Worm (Caenorhabditis elegans): Measurements from ENCODE around the gene col-155.

The col-155 gene

ce11 chrV:11410902-11411561, 21.4 kb upstream of the col-155 start, which contains the start of the genes K03B8.8 and grl-3:
K03B8.8 (minus strand) TSS chrV:11411002.
grl-3 (plus strand) TSS chrV:11411511.
- TF ChIP-seq hlh-1 (tag; optimal IDR thresholded peaks at IDR 0.05) (no peak), elt-1 (tag; optimal IDR thresholded peaks at IDR 0.05; ENCODE audit: borderline replicate concordance, insufficient read depth) (no peak), ceh-39 (tag; optimal IDR thresholded peaks at IDR 0.05) (no peak), bed-3 (GFP tag; optimal IDR thresholded peaks at IDR 0.05) (no peak), sptf-1 (tag; optimal IDR thresholded peaks at IDR 0.05) (no peak), tbx-8 (GFP tag; optimal IDR thresholded peaks at IDR 0.05) (no peak), mls-2 (tag; optimal IDR thresholded peaks at IDR 0.05) (no peak), zip-8 (tag; optimal IDR thresholded peaks at IDR 0.05) (no peak), snpc-4 (tag; optimal IDR thresholded peaks at IDR 0.05) (no peak), nhr-28 (tag; optimal IDR thresholded peaks at IDR 0.05) (no peak), mab-5 (tag; optimal IDR thresholded peaks at IDR 0.05) (no peak), mep-1 (tag; optimal IDR thresholded peaks at IDR 0.05) (no peak), lin-32 (GFP tag; optimal IDR thresholded peaks at IDR 0.05) (no peak), pha-4 (tag; optimal IDR thresholded peaks at IDR 0.05) (no peak)

- TF ChIP-seq ztf-11 (tag; optimal IDR thresholded peaks at IDR 0.05) = no peak
- no peak for TF ChIP-seq mab-5 (tag; optimal IDR thresholded peaks at IDR 0.05)
- TF ChIP-seq pha-4 (tag; optimal IDR thresholded peaks at IDR 0.05) = no peak
- TF ChIP-seq blmp-1 (tag; optimal IDR thresholded peaks at IDR 0.05) = no peak
- no peak for TF ChIP-seq elt-1 (tag; optimal IDR thresholded peaks at IDR 0.05; ENCODE audit: borderline replicate concordance, insufficient read depth)
- no peak for TF ChIP-seq lsy-2 (tag; optimal IDR thresholded peaks at IDR 0.05)
- TF ChIP-seq nhr-12 (tag; optimal IDR thresholded peaks at IDR 0.05) = no peak
- no peak for TF ChIP-seq sem-2 (GFP tag; optimal IDR thresholded peaks at IDR 0.05)
- no peak for TF ChIP-seq cnd-1 (tag; optimal IDR thresholded peaks at IDR 0.05)
- TF ChIP-seq sptf-1 (tag; optimal IDR thresholded peaks at IDR 0.05) = no peak
- no peak for TF ChIP-seq nhr-76 (tag; optimal IDR thresholded peaks at IDR 0.05)
- TF ChIP-seq hlh-1 (tag; optimal IDR thresholded peaks at IDR 0.05) = no peak
- TF ChIP-seq drap-1 (GFP tag; optimal IDR thresholded peaks at IDR 0.05) = no peak
- no peak for TF ChIP-seq mls-2 (tag; optimal IDR thresholded peaks at IDR 0.05)
- no peak for TF ChIP-seq ces-1 (GFP tag; optimal IDR thresholded peaks at IDR 0.05)
- TF ChIP-seq lin-32 (GFP tag; optimal IDR thresholded peaks at IDR 0.05) = no peak
- no peak for TF ChIP-seq zip-8 (tag; optimal IDR thresholded peaks at IDR 0.05)
Measured at ce11 chrV:11407251-11407650, 17.6 kb upstream of the col-155 start, which contains the start of gene K03B8.6. K03B8.6 (plus strand) TSS chrV:11407584.

ce11 chrV:11403702-11404101, 14.0 kb upstream of the col-155 start:
- no peak for TF ChIP-seq mls-2 (tag; optimal IDR thresholded peaks at IDR 0.05)
- TF ChIP-seq lin-13 (tag; optimal IDR thresholded peaks at IDR 0.05) = no peak
- no peak for TF ChIP-seq ztf-11 (tag; optimal IDR thresholded peaks at IDR 0.05)
- TF ChIP-seq ceh-43 (GFP tag; optimal IDR thresholded peaks at IDR 0.05) = no peak
- no peak for TF ChIP-seq mep-1 (tag; optimal IDR thresholded peaks at IDR 0.05)
- TF ChIP-seq unc-62 (GFP tag; optimal IDR thresholded peaks at IDR 0.05) = no peak
- no peak for TF ChIP-seq nhr-28 (tag; optimal IDR thresholded peaks at IDR 0.05)
- no peak for TF ChIP-seq tbx-8 (GFP tag; optimal IDR thresholded peaks at IDR 0.05)
- no peak for TF ChIP-seq sptf-1 (tag; optimal IDR thresholded peaks at IDR 0.05)
- no peak for TF ChIP-seq snpc-4 (tag; optimal IDR thresholded peaks at IDR 0.05)
- TF ChIP-seq elt-3 (tag; optimal IDR thresholded peaks at IDR 0.05) = no peak

ce11 chrV:11403059-11403458, 13.4 kb upstream of the col-155 start:
- TF ChIP-seq sem-2 (GFP tag; optimal IDR thresholded peaks at IDR 0.05) (no peak), pha-4 (tag; optimal IDR thresholded peaks at IDR 0.05) (no peak), hlh-1 (tag; optimal IDR thresholded peaks at IDR 0.05) (no peak), elt-1 (tag; optimal IDR thresholded peaks at IDR 0.05; ENCODE audit: borderline replicate concordance, insufficient read depth) (no peak), lsy-2 (tag; optimal IDR thresholded peaks at IDR 0.05) (no peak), nhr-76 (tag; optimal IDR thresholded peaks at IDR 0.05) (no peak), ceh-83 (GFP tag; optimal IDR thresholded peaks at IDR 0.05) (no peak), nhr-12 (tag; optimal IDR thresholded peaks at IDR 0.05) (no peak), ztf-11 (tag; optimal IDR thresholded peaks at IDR 0.05) (no peak), nhr-28 (tag; optimal IDR thresholded peaks at IDR 0.05) (no peak), flh-1 (GFP tag; optimal IDR thresholded peaks at IDR 0.05) (no peak), ceh-43 (GFP tag; optimal IDR thresholded peaks at IDR 0.05) (no peak), sptf-1 (tag; optimal IDR thresholded peaks at IDR 0.05) (no peak), lin-13 (tag; optimal IDR thresholded peaks at IDR 0.05) (no peak), unc-120 (tag; optimal IDR thresholded peaks at IDR 0.05; ENCODE audit: poor library complexity, severe bottlenecking) (no peak), mls-2 (tag; optimal IDR thresholded peaks at IDR 0.05) (no peak), ham-2 (GFP tag; optimal IDR thresholded peaks at IDR 0.05) (no peak), snpc-4 (tag; optimal IDR thresholded peaks at IDR 0.05) (no peak)

Measured in whole organism, mixed stage, embryonic.